Worm (Caenorhabditis elegans) whole organism, young adult: ENCODE results near the gene H03G16.5.

Experiments used
- F23B12.7 ChIP-seq: sonication (generic microtip); optimal IDR thresholded peaks from 2 replicates; lab custom pipeline; 2017; ENCODE audit warnings: missing genetic modification characterization, mild to moderate bottlenecking, missing compliant biosample characterization, antibody characterized with exemption, moderate library complexity; ENCODE audit not compliant: insufficient read depth
- F49E8.2 ChIP-seq: sonication (generic microtip); optimal IDR thresholded peaks from 3 replicates; lab custom pipeline; 2017; ENCODE audit warnings: missing genetic modification characterization, mild to moderate bottlenecking, missing compliant biosample characterization, antibody characterized with exemption, moderate library complexity; ENCODE audit not compliant: insufficient read depth
- ama-1 ChIP-seq, 3 experiments: fragments of 150-350 bp in 1 of 3; sonication (generic microtip) in 2 of 3; optimal IDR thresholded peaks; 2 replicates each; lab custom pipeline; 2014 to 2018; ENCODE audit warnings: missing biosample characterization in 2 of 3, missing genetic modification characterization in 2 of 3, missing genetic modification reagents in 2 of 3
- aptf-2 ChIP-seq: fragments of 200-800 bp; sonication (Bioruptor generic); conservative IDR thresholded peaks from 2 replicates; pipeline ENCODE4 v1.3.6; 2022; ENCODE audit warnings: missing genetic modification reagents, missing genetic modification characterization, missing compliant biosample characterization
- ceh-100 ChIP-seq: fragments of 200-800 bp; sonication (Bioruptor generic); IDR thresholded peaks from 2 replicates; pipeline ENCODE4 v1.3.6; 2022; ENCODE audit warnings: missing genetic modification reagents, missing genetic modification characterization, missing compliant biosample characterization
- ceh-58 ChIP-seq: fragments of 200-800 bp; sonication (Bioruptor generic); IDR thresholded peaks from 2 replicates; pipeline ENCODE4 v1.3.6; 2022; ENCODE audit warnings: missing genetic modification characterization, missing compliant biosample characterization
- him-1 ChIP-seq: sonication (generic microtip); optimal IDR thresholded peaks from 2 replicates; lab custom pipeline; 2016; ENCODE audit warnings: missing genotype, missing genetic modification reagents, missing genetic modification characterization, missing compliant biosample characterization
- lag-1 ChIP-seq: fragments of 200-800 bp; sonication (Bioruptor generic); IDR thresholded peaks from 2 replicates; pipeline ENCODE4 v1.3.6; 2022; ENCODE audit warnings: missing genetic modification reagents, missing genetic modification characterization, missing compliant biosample characterization
- lin-54 ChIP-seq: fragments of 200-800 bp; sonication (Bioruptor generic); optimal IDR thresholded peaks from 2 replicates; lab custom pipeline; 2018; ENCODE audit warnings: mild to moderate bottlenecking, missing genetic modification characterization, missing compliant biosample characterization
- mes-4 ChIP-seq: sonication (generic microtip); optimal IDR thresholded peaks from 2 replicates; lab custom pipeline; 2016; ENCODE audit warnings: missing genotype, missing genetic modification characterization, missing compliant biosample characterization
- pbrm-1 ChIP-seq: fragments of 200-800 bp; sonication (Bioruptor generic); IDR thresholded peaks from 2 replicates; pipeline ENCODE4 v1.3.6; 2022; ENCODE audit warnings: missing genetic modification reagents, missing genetic modification characterization, missing compliant biosample characterization
- pha-4 ChIP-seq: fragments of 150-350 bp; sonication (generic microtip); optimal IDR thresholded peaks from 2 replicates; lab custom pipeline; 2014; ENCODE audit warnings: missing biosample characterization, missing genetic modification reagents, missing genetic modification characterization
- ztf-22 ChIP-seq: fragments of 200-800 bp; sonication (Bioruptor generic); optimal IDR thresholded peaks from 2 replicates; lab custom pipeline; 2018; ENCODE audit warnings: mild to moderate bottlenecking, missing genetic modification characterization, moderate library complexity, missing compliant biosample characterization

DNA sequence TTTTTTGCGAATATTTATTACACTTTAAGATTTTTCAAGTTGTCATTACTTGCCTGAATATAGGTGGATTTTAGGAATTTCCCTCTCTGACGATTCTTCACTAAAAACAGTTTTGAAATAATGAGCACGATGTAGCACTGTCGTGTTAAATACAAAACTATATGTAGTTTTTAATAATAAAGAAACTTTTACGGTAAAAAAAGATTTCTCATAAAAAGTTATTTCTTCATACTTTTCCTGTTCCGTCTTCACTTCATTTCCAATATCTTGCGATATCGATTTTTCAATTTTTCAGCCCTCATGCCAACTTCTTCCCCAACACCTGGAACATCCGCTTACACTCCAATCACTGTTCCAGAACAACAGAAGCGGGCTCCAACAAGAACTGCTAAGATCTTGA lies 4.3 kb downstream of the H03G16.5 start, which contains the start of gene H03G16.6:
- TF ChIP-seq F49E8.2 (tag; lab: Kevin White, UChicago) (no peak), pbrm-1 (GFP tag; lab: Robert Waterston, UW) (no peak), F23B12.7 (tag; lab: Kevin White, UChicago) (no peak), ztf-22 (GFP tag; lab: Kevin White, UChicago) (no peak), ceh-58 (no peak), aptf-2 (GFP tag; lab: Robert Waterston, UW) (no peak), mes-4 (tag; lab: Kevin White, UChicago) (no peak), him-1 (tag; lab: Kevin White, UChicago) (no peak), pha-4 (tag; lab: Kevin White, UChicago) (no peak), ceh-100 (GFP tag; lab: Robert Waterston, UW) (no peak), lin-54 (GFP tag; lab: Kevin White, UChicago) (no peak), ama-1 (optimal IDR thresholded peaks at IDR 0.05; lab: Kevin White, UChicago) (no peak), ama-1 (GFP tag; optimal IDR thresholded peaks at IDR 0.05; lab: Kevin White, UChicago) (no peak), lag-1 (GFP tag; lab: Robert Waterston, UW) (no peak)
